Fruit fly (Drosophila melanogaster): ENCODE data around the gene msi.
A peak's percentile ranks its signal among the peaks of the same experiment; 100 is the strongest.

The msi gene

dm6 chr3R:25637294-25638174, 121.6 kb downstream of the msi start, which contains the start of gene jigr1 (continued):
- TF ChIP-seq crol (GFP tag; IDR thresholded peaks at IDR 0.05) (no peak), CG7786 (GFP tag; optimal IDR thresholded peaks at IDR 0.05) (no peak), slou (GFP tag; optimal IDR thresholded peaks at IDR 0.05) (no peak), tup (GFP tag; optimal IDR thresholded peaks at IDR 0.05) (no peak), CG15073 (GFP tag; optimal IDR thresholded peaks at IDR 0.05) (no peak), CG3995 (GFP tag; optimal IDR thresholded peaks at IDR 0.05) (no peak), CG13894 (tag; optimal IDR thresholded peaks at IDR 0.05) (no peak), toy (GFP tag; IDR thresholded peaks at IDR 0.05) (no peak), usp (GFP tag; optimal IDR thresholded peaks at IDR 0.05) (no peak), repo (GFP tag; optimal IDR thresholded peaks at IDR 0.05) (no peak), Hr3 (GFP tag; optimal IDR thresholded peaks at IDR 0.05) (peak; percentile 31), ken (GFP tag; IDR thresholded peaks at IDR 0.05) (no peak), CG18262 (tag; optimal IDR thresholded peaks at IDR 0.05) (peak; percentile 77), Dad (GFP tag; optimal IDR thresholded peaks at IDR 0.05) (no peak), lilli (GFP tag; optimal IDR thresholded peaks at IDR 0.05) (peak; percentile 28), tio (GFP tag; optimal IDR thresholded peaks at IDR 0.05) (no peak), CG17385 (GFP tag; optimal IDR thresholded peaks at IDR 0.05) (no peak), CG10321 (GFP tag; IDR thresholded peaks at IDR 0.05) (no peak), CG11696 (GFP tag; IDR thresholded peaks at IDR 0.05) (no peak), Doc2 (GFP tag; IDR thresholded peaks at IDR 0.05) (no peak), Dbx (GFP tag; IDR thresholded peaks at IDR 0.05) (no peak), CG7556 (GFP tag; optimal IDR thresholded peaks at IDR 0.05) (peak; percentile 46), ind (GFP tag; optimal IDR thresholded peaks at IDR 0.05) (no peak), cwo (GFP tag; optimal IDR thresholded peaks at IDR 0.05) (no peak), Kr (GFP tag; optimal IDR thresholded peaks at IDR 0.05) (peak; percentile 68), CG8924 (tag; optimal IDR thresholded peaks at IDR 0.05) (peak; percentile 74), Hsf (GFP tag; optimal IDR thresholded peaks at IDR 0.05) (peak; percentile 13), Ptx1 (GFP tag; IDR thresholded peaks at IDR 0.05) (no peak), ftz-f1 (GFP tag; optimal IDR thresholded peaks at IDR 0.05) (no peak), CG6854 (GFP tag; optimal IDR thresholded peaks at IDR 0.05) (no peak), lbe (GFP tag; optimal IDR thresholded peaks at IDR 0.05) (peak; percentile 51), Hmx (GFP tag; optimal IDR thresholded peaks at IDR 0.05) (no peak), CG16815 (GFP tag; optimal IDR thresholded peaks at IDR 0.05) (peak; percentile 75), crp (GFP tag; optimal IDR thresholded peaks at IDR 0.05) (no peak), CG14441 (GFP tag; IDR thresholded peaks at IDR 0.05) (no peak), NC2α (GFP tag; optimal IDR thresholded peaks at IDR 0.05) (no peak), cg (GFP tag; optimal IDR thresholded peaks at IDR 0.05) (no peak), lola (GFP tag; optimal IDR thresholded peaks at IDR 0.05) (peak in 1 of 3 experiments; percentile 77), chn (GFP tag; optimal IDR thresholded peaks at IDR 0.05) (peak; percentile 41), ash1 (GFP tag; optimal IDR thresholded peaks at IDR 0.05) (no peak), fd64A (GFP tag; optimal IDR thresholded peaks at IDR 0.05) (no peak), so (GFP tag; IDR thresholded peaks at IDR 0.05) (0 out of 3 replicates have a peak, but pooled peaks have one; percentile 24), CG1024 (GFP tag; IDR thresholded peaks at IDR 0.05) (no peak), CTCF (GFP tag; optimal IDR thresholded peaks at IDR 0.05) (no peak), crc (GFP tag; optimal IDR thresholded peaks at IDR 0.05) (no peak), sob (GFP tag; IDR thresholded peaks at IDR 0.05) (0 out of 2 replicates have a peak, but pooled peaks have one; percentile 30), ATbp (GFP tag; optimal IDR thresholded peaks at IDR 0.05) (no peak), CG13296 (GFP tag; optimal IDR thresholded peaks at IDR 0.05) (no peak), Bdp1 (GFP tag; optimal IDR thresholded peaks at IDR 0.05) (no peak), CG8388 (GFP tag; optimal IDR thresholded peaks at IDR 0.05) (peak; percentile 37), sqz (GFP tag; optimal IDR thresholded peaks at IDR 0.05) (no peak)
